Fruit fly (Drosophila melanogaster): ENCODE results near the gene CDK2AP1.

The CDK2AP1 gene

dm6 chrX:11090161-11090560 is 47.5 kb upstream of the CDK2AP1 start, which contains the start of gene CG2076 (continued):
- TF ChIP-seq NC2α (GFP tag; optimal IDR thresholded peaks at IDR 0.05) (no peak), grn (GFP tag; optimal IDR thresholded peaks at IDR 0.05) (no peak), CG6791 (GFP tag; IDR thresholded peaks at IDR 0.05; ENCODE audit: partially characterized antibody) (peak; percentile 92), hbn (GFP tag; IDR thresholded peaks at IDR 0.05; ENCODE audit: partially characterized antibody) (peak; percentile 72), B-H2 (GFP tag; optimal IDR thresholded peaks at IDR 0.05) (no peak), CG7963 (GFP tag; IDR thresholded peaks at IDR 0.05; ENCODE audit: partially characterized antibody) (peak; percentile 94), nerfin-1 (tag; optimal IDR thresholded peaks at IDR 0.05) (no peak), zf30C (GFP tag; optimal IDR thresholded peaks at IDR 0.05) (no peak), CG11560 (tag; IDR thresholded peaks at IDR 0.05) (peak; percentile 93), D19B (GFP tag; optimal IDR thresholded peaks at IDR 0.05) (no peak), CG10267 (tag; optimal IDR thresholded peaks at IDR 0.05) (no peak), lilli (GFP tag; optimal IDR thresholded peaks at IDR 0.05) (no peak), otp (GFP tag; IDR thresholded peaks at IDR 0.05) (no peak), CG1529 (GFP tag; optimal IDR thresholded peaks at IDR 0.05) (no peak), CG10147 (GFP tag; optimal IDR thresholded peaks at IDR 0.05) (no peak), CG17359 (tag; optimal IDR thresholded peaks at IDR 0.05) (no peak), gcm (GFP tag; optimal IDR thresholded peaks at IDR 0.05) (no peak), pros (GFP tag; optimal IDR thresholded peaks at IDR 0.05) (no peak), Xbp1 (GFP tag; optimal IDR thresholded peaks at IDR 0.05) (no peak), E2f2 (GFP tag; IDR thresholded peaks at IDR 0.05) (peak; percentile 82), CG2129 (GFP tag; IDR thresholded peaks at IDR 0.05; ENCODE audit: partially characterized antibody) (peak; percentile 23; the same call in 1 of the 2 replicates), inv (GFP tag; IDR thresholded peaks at IDR 0.05; ENCODE audit: partially characterized antibody) (peak; percentile 84), CG12219 (GFP tag; optimal IDR thresholded peaks at IDR 0.05) (no peak), CG10209 (GFP tag; optimal IDR thresholded peaks at IDR 0.05) (no peak), CG10979 (tag; optimal IDR thresholded peaks at IDR 0.05) (no peak), Nf-YA (GFP tag; IDR thresholded peaks at IDR 0.05) (no peak), pzg (GFP tag; optimal IDR thresholded peaks at IDR 0.05) (peak; percentile 56), CG31365 (tag; optimal IDR thresholded peaks at IDR 0.05) (no peak)

- TF ChIP-seq unc-4 (GFP tag; IDR thresholded peaks at IDR 0.05; ENCODE audit: partially characterized antibody) (peak; percentile 71), amos (GFP tag; IDR thresholded peaks at IDR 0.05; ENCODE audit: partially characterized antibody) (peak; percentile 63; the same call in 1 of the 2 replicates), CG10959 (GFP tag; IDR thresholded peaks at IDR 0.05) (no peak), Pdp1 (GFP tag; optimal IDR thresholded peaks at IDR 0.05) (peak in 1 of 2 experiments; percentile 14), BEAF-32 (GFP tag; optimal IDR thresholded peaks at IDR 0.05) (peak; percentile 68), CG10543 (GFP tag; optimal IDR thresholded peaks at IDR 0.05) (no peak), CG7963 (GFP tag; IDR thresholded peaks at IDR 0.05; ENCODE audit: partially characterized antibody) (peak; percentile 52; the same call in 1 of the 3 replicates), CG6791 (GFP tag; IDR thresholded peaks at IDR 0.05; ENCODE audit: partially characterized antibody) (peak; percentile 58; the same call in 2 of the 3 replicates), CG7745 (tag; optimal IDR thresholded peaks at IDR 0.05) (no peak), sna (GFP tag; IDR thresholded peaks at IDR 0.05; ENCODE audit: partially characterized antibody) (peak; percentile 74), CG8281 (tag; optimal IDR thresholded peaks at IDR 0.05) (no peak), chinmo (GFP tag; IDR thresholded peaks at IDR 0.05; ENCODE audit: partially characterized antibody) (no peak), zen2 (GFP tag; IDR thresholded peaks at IDR 0.05; ENCODE audit: partially characterized antibody) (peak; percentile 68; the same call in 2 of the 3 replicates), oc (tag; optimal IDR thresholded peaks at IDR 0.05) (no peak), inv (GFP tag; IDR thresholded peaks at IDR 0.05; ENCODE audit: partially characterized antibody) (peak; percentile 66), Dll (GFP tag; IDR thresholded peaks at IDR 0.05; ENCODE audit: partially characterized antibody) (peak; percentile 81), hbn (GFP tag; IDR thresholded peaks at IDR 0.05; ENCODE audit: partially characterized antibody) (peak; percentile 58), tna (GFP tag; IDR thresholded peaks at IDR 0.05; ENCODE audit: partially characterized antibody) (peak; percentile 72), exex (tag; optimal IDR thresholded peaks at IDR 0.05) (peak; percentile 13), E2f2 (GFP tag; IDR thresholded peaks at IDR 0.05) (peak; percentile 57), CG34224 (GFP tag; IDR thresholded peaks at IDR 0.05; ENCODE audit: partially characterized antibody) (peak; percentile 74), CG2129 (GFP tag; IDR thresholded peaks at IDR 0.05; ENCODE audit: partially characterized antibody) (peak; percentile 36; the same call in 1 of the 2 replicates), bbx (GFP tag; IDR thresholded peaks at IDR 0.05; ENCODE audit: partially characterized antibody) (peak; percentile 68), Opbp (GFP tag; IDR thresholded peaks at IDR 0.05; ENCODE audit: partially characterized antibody) (peak; percentile 52; the same call in 1 of the 3 replicates)
These were observed 45.5 kb upstream of the CDK2AP1 start, which contains the start of gene CG2061 for dm6 chrX:11092201-11092600. Gene CG2061 (plus strand): TSS chrX:11092492.

Measured in whole organism, embryonic.